Worm (Caenorhabditis elegans) whole organism, L4 larva: ENCODE data around the gene mam-2.

Experiments used
- F10B5.3 ChIP-seq: sonication (generic microtip); optimal IDR thresholded peaks from 2 replicates; lab custom pipeline; 2016; ENCODE audit warnings: mild to moderate bottlenecking, missing genetic modification characterization, missing compliant biosample characterization
- T20F7.1 ChIP-seq: fragments of 200-800 bp; sonication (Bioruptor generic); optimal IDR thresholded peaks from 2 replicates; lab custom pipeline; 2018; ENCODE audit warnings: mild to moderate bottlenecking, missing genetic modification characterization, missing compliant biosample characterization
- T26A8.4 ChIP-seq: fragments of 200-800 bp; sonication (Bioruptor generic); IDR thresholded peaks from 2 replicates; pipeline ENCODE4 v1.3.6; 2022; ENCODE audit warnings: missing genetic modification characterization, missing compliant biosample characterization
- Y5F2A.4 ChIP-seq: fragments of 200-800 bp; sonication (Bioruptor generic); optimal IDR thresholded peaks from 2 replicates; lab custom pipeline; 2018; ENCODE audit warnings: mild to moderate bottlenecking, missing genetic modification characterization, missing compliant biosample characterization
- ZK546.5 ChIP-seq, 2 experiments: sonication (generic microtip); optimal IDR thresholded peaks; 2 replicates each; lab custom pipeline; 2017; ENCODE audit warnings: missing biosample characterization in 2 of 2, missing genetic modification characterization in 2 of 2
- aha-1 ChIP-seq: fragments of 150-350 bp; peaks from one replicate; lab custom pipeline; 2014; ENCODE audit warnings: missing biosample characterization, missing genetic modification characterization
- aly-2 ChIP-seq: sonication (generic microtip); optimal IDR thresholded peaks from 2 replicates; lab custom pipeline; 2018; ENCODE audit warnings: missing biosample characterization, missing genetic modification characterization
- ama-1 ChIP-seq: fragments of 150-350 bp; optimal IDR thresholded peaks from 2 replicates; lab custom pipeline; 2014; ENCODE audit warnings: inconsistent platforms, mixed read lengths
- arid-1 ChIP-seq: fragments of 200-800 bp; sonication (Bioruptor generic); conservative IDR thresholded peaks from 2 replicates; pipeline ENCODE4 v1.3.6; 2022; ENCODE audit warnings: missing genetic modification reagents, missing genetic modification characterization, missing compliant biosample characterization
- ceh-28 ChIP-seq: fragments of 150-350 bp; optimal IDR thresholded peaks from 2 replicates; lab custom pipeline; 2014; ENCODE audit warnings: missing biosample characterization, missing genetic modification reagents, missing genetic modification characterization
- daf-16 ChIP-seq, 3 experiments: sonication (generic microtip); optimal IDR thresholded peaks; 2 replicates each; lab custom pipeline; 2016 to 2017; ENCODE audit warnings: missing genetic modification characterization in 3 of 3, missing genetic modification reagents in 3 of 3, mild to moderate bottlenecking in 2 of 3, missing compliant biosample characterization in 2 of 3, missing biosample characterization in 1 of 3, moderate library complexity in 1 of 3
- dmd-9 ChIP-seq: fragments of 200-800 bp; sonication (Bioruptor generic); IDR thresholded peaks from 2 replicates; pipeline ENCODE4 v1.3.6; 2022; ENCODE audit warnings: missing genetic modification reagents, missing genetic modification characterization, missing compliant biosample characterization
- dpl-1 ChIP-seq: fragments of 150-350 bp; optimal IDR thresholded peaks from 2 replicates; lab custom pipeline; 2014; ENCODE audit warnings: missing biosample characterization, missing genetic modification reagents, missing genetic modification characterization
- dve-1 ChIP-seq: sonication (generic microtip); optimal IDR thresholded peaks from 2 replicates; lab custom pipeline; 2017; ENCODE audit warnings: antibody characterized with exemption, mild to moderate bottlenecking, missing genetic modification characterization, missing compliant biosample characterization; ENCODE audit not compliant: insufficient read depth
- gei-8 ChIP-seq: fragments of 200-800 bp; sonication (Bioruptor generic); optimal IDR thresholded peaks from 2 replicates; lab custom pipeline; 2018; ENCODE audit warnings: mild to moderate bottlenecking, missing genetic modification characterization, missing compliant biosample characterization
- hif-1 ChIP-seq, 2 experiments: sonication (generic microtip); optimal IDR thresholded peaks; 2 replicates each; lab custom pipeline; 2016 to 2017; ENCODE audit warnings: missing compliant biosample characterization in 2 of 2, missing genetic modification characterization in 2 of 2, missing genetic modification reagents in 2 of 2, missing genotype in 2 of 2, mild to moderate bottlenecking in 1 of 2
- hlh-11 ChIP-seq: fragments of 200-800 bp; sonication (Bioruptor generic); optimal IDR thresholded peaks from 2 replicates; lab custom pipeline; 2018; ENCODE audit warnings: mild to moderate bottlenecking, missing genetic modification characterization, missing compliant biosample characterization
- hmg-1.1 ChIP-seq: fragments of 200-800 bp; sonication (Bioruptor generic); IDR thresholded peaks from 2 replicates; pipeline ENCODE4 v1.3.6; 2022; ENCODE audit warnings: missing genetic modification reagents, missing genetic modification characterization, missing compliant biosample characterization
- jun-1 ChIP-seq: fragments of 150-350 bp; optimal IDR thresholded peaks from 2 replicates; lab custom pipeline; 2014; ENCODE audit warnings: missing biosample characterization, missing genetic modification reagents, missing genetic modification characterization
- lin-13 ChIP-seq: fragments of 150-350 bp; optimal IDR thresholded peaks from 2 replicates; lab custom pipeline; 2014; ENCODE audit warnings: missing biosample characterization, missing genetic modification reagents, missing genetic modification characterization
- lin-38 ChIP-seq: fragments of 200-800 bp; sonication (Bioruptor generic); IDR thresholded peaks from 2 replicates; pipeline ENCODE4 v1.3.6; 2022; ENCODE audit warnings: missing genetic modification reagents, missing genetic modification characterization, missing compliant biosample characterization
- lsy-2 ChIP-seq, 2 experiments: fragments of 150-350 bp in 1 of 2; sonication (generic microtip) in 1 of 2; optimal IDR thresholded peaks; 2 replicates each; lab custom pipeline; 2014 to 2017; ENCODE audit warnings: missing biosample characterization in 2 of 2, missing genetic modification characterization in 2 of 2
- madf-5 ChIP-seq, 2 experiments: fragments of 200-800 bp; sonication (Bioruptor generic); IDR thresholded peaks; 2 replicates each; pipeline ENCODE4 v1.3.6; 2022; ENCODE audit warnings: missing compliant biosample characterization in 2 of 2, missing genetic modification characterization in 2 of 2
- madf-9 ChIP-seq: fragments of 200-800 bp; sonication (Bioruptor generic); conservative IDR thresholded peaks from 2 replicates; pipeline ENCODE4 v1.3.6; 2022; ENCODE audit warnings: missing genetic modification reagents, missing genetic modification characterization, missing compliant biosample characterization
- mxl-2 ChIP-seq: fragments of 200-800 bp; sonication (Bioruptor generic); conservative IDR thresholded peaks from 2 replicates; pipeline ENCODE4 v1.3.6; 2022; ENCODE audit warnings: missing genetic modification reagents, missing genetic modification characterization, missing compliant biosample characterization
- nhr-28 ChIP-seq: fragments of 150-350 bp; optimal IDR thresholded peaks from 2 replicates; lab custom pipeline; 2014; ENCODE audit warnings: missing biosample characterization, missing genetic modification characterization
- nhr-41 ChIP-seq: fragments of 200-800 bp; sonication (Bioruptor generic); IDR thresholded peaks from 2 replicates; pipeline ENCODE4 v1.3.6; 2022; ENCODE audit warnings: missing genetic modification reagents, missing genetic modification characterization, missing compliant biosample characterization
- nhr-42 ChIP-seq: fragments of 200-800 bp; sonication (Bioruptor generic); IDR thresholded peaks from 2 replicates; pipeline ENCODE4 v1.3.6; 2022; ENCODE audit warnings: missing genetic modification characterization, missing compliant biosample characterization
- nhr-6 ChIP-seq: fragments of 150-350 bp; optimal IDR thresholded peaks from 2 replicates; lab custom pipeline; 2014; ENCODE audit warnings: missing biosample characterization, missing genetic modification characterization
- nhr-77 ChIP-seq: fragments of 150-350 bp; optimal IDR thresholded peaks from 2 replicates; lab custom pipeline; 2014; ENCODE audit warnings: missing biosample characterization, missing genetic modification characterization
- saeg-2 ChIP-seq: fragments of 200-800 bp; sonication (Bioruptor generic); IDR thresholded peaks from 2 replicates; pipeline ENCODE4 v1.3.6; 2022; ENCODE audit warnings: missing genetic modification reagents, missing genetic modification characterization, missing compliant biosample characterization
- sdz-12 ChIP-seq: fragments of 200-800 bp; sonication (Bioruptor generic); optimal IDR thresholded peaks from 2 replicates; lab custom pipeline; 2018; ENCODE audit warnings: mild to moderate bottlenecking, missing genetic modification characterization, missing compliant biosample characterization
- set-16 ChIP-seq: fragments of 200-800 bp; sonication (Bioruptor generic); IDR thresholded peaks from 2 replicates; pipeline ENCODE4 v1.3.6; 2022; ENCODE audit warnings: missing genetic modification reagents, missing genetic modification characterization, missing compliant biosample characterization
- snpc-1.2 ChIP-seq: fragments of 200-800 bp; sonication (Bioruptor generic); IDR thresholded peaks from 2 replicates; pipeline ENCODE4 v1.3.6; 2022; ENCODE audit warnings: missing genetic modification reagents, missing genetic modification characterization, missing compliant biosample characterization
- snpc-4 ChIP-seq: fragments of 150-350 bp; optimal IDR thresholded peaks from 2 replicates; lab custom pipeline; 2014; ENCODE audit warnings: missing biosample characterization, missing genetic modification characterization
- spr-3 ChIP-seq: fragments of 200-800 bp; sonication (Bioruptor generic); optimal IDR thresholded peaks from 2 replicates; lab custom pipeline; 2018; ENCODE audit warnings: mild to moderate bottlenecking, missing genetic modification characterization, missing compliant biosample characterization
- unc-62 ChIP-seq, 3 experiments: fragments of 150-350 bp in 1 of 3; sonication (generic microtip); optimal IDR thresholded peaks in 2 of 3; peaks in 1 of 3; 1 replicate in 1 of 3; 2 replicates in 2 of 3; lab custom pipeline; 2014 to 2017; ENCODE audit warnings: missing biosample characterization in 3 of 3, missing genetic modification characterization in 3 of 3, missing genetic modification reagents in 3 of 3, missing genotype in 1 of 3
- zfp-3 ChIP-seq: fragments of 200-800 bp; sonication (Bioruptor generic); conservative IDR thresholded peaks from 2 replicates; pipeline ENCODE4 v1.3.6; 2022; ENCODE audit warnings: missing genetic modification reagents, missing genetic modification characterization, missing compliant biosample characterization

mam-2 gene

DNA sequence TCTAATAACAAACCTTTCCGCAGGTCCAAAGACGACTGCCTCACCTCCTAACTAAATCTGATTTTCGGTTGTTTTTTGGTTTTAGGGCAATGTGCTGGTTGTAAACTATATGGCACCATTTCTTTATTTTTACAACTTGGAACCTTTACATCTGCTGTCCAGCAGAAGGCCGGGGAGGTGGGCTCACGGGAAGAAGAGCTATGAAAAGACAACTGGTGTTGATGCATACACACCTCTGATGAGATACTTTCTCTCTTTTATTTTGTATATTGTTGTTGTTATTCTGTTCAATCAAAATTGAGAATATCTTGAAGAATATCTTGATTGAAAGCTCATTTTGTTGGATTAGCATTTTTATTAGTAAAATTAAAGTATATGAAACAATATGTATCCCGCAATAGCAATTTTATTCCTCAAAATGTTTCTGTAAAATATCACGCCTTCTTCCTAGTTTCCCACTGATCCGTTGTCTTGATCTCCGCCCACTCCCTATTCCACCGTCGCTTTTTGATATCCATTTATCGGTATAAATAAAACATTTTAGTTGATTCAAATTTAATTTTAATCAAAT, 5.3 kb upstream of the mam-2 start, which contains the start of gene dhp-2:
Gene dhp-2 (plus strand): TSS at position 521 of the 571 bp plus-strand sequence.
- TF ChIP-seq ZK546.5 (tag; optimal IDR thresholded peaks at IDR 0.05; lab: Kevin White, UChicago) (no peak), daf-16 (GFP tag; optimal IDR thresholded peaks at IDR 0.05; lab: Kevin White, UChicago) (peak in 1 of 2 experiments; percentile 56), daf-16 (tag; optimal IDR thresholded peaks at IDR 0.05; lab: Kevin White, UChicago) (no peak), madf-9 (no peak), aly-2 (tag; lab: Kevin White, UChicago) (no peak)

DNA sequence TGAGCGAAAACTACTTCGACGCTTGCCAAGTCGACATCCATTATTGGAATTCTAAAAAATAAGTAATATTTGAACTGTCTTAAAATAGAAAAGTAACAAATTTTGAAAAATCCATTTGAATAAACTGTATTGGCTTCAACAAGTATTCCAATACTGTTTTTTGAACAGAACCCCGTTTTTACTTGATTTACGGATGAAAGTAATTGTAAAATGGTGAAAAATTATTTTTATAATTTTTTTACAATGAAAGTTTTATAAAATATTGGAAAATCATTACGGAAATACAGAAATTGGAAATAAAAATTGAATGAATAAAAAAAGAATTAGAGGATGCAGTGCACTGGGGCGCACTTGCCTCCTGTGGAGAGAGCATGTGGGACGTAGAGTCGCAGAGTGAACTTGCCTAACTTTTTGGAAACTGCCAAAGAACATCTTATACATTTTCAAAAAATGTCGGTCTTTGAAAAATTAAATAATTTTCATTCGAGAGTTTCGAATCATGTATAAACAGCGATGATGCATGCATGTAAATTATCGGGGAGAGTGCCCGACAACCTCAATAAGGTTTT, 685 bp upstream of the mam-2 start, which contains the start of gene rrp-1:
Gene rrp-1 (minus strand): TSS at position 51 of the 569 bp plus-strand sequence.
- TF ChIP-seq lsy-2 (tag; optimal IDR thresholded peaks at IDR 0.05; lab: Kevin White, UChicago): no peak
- peak; percentile 79 for TF ChIP-seq lin-38 (GFP tag; lab: Robert Waterston, UW)

DNA sequence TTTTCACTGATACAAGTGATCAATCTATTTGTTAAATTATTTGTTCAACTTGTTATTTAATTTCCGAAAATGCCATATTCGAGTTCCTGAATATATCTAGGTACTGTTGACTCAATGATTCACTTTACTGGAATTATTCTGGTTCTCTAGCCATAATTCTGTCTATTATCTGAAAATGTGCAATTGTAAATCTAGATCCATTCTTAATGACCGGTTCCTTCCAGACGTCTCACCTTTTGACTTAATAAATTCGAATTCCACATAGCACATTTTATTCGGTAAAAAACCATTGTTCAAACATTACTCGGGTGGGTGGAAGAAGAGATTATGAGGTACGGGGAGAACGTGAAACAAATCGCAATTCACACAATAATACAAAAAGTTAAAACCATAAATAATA, 6.4 kb downstream of the mam-2 start:
- TF ChIP-seq dpl-1 (GFP tag; lab: Kevin White, UChicago) (no peak), sdz-12 (GFP tag; lab: Kevin White, UChicago) (no peak), T26A8.4 (0 out of 2 replicates have a peak, but pooled peaks have one; percentile 9), F10B5.3 (tag; lab: Kevin White, UChicago) (no peak), hmg-1.1 (no peak), aha-1 (peak; percentile 55), jun-1 (no peak), mxl-2 (GFP tag; lab: Robert Waterston, UW) (no peak), daf-16 (GFP tag; optimal IDR thresholded peaks at IDR 0.05; lab: Kevin White, UChicago) (no peak), daf-16 (tag; optimal IDR thresholded peaks at IDR 0.05; lab: Kevin White, UChicago) (no peak), ceh-28 (no peak), hlh-11 (no peak), gei-8 (GFP tag; lab: Kevin White, UChicago) (peak; percentile 7), zfp-3 (GFP tag; lab: Robert Waterston, UW) (0 out of 2 replicates have a peak, but pooled peaks have one; percentile 19), spr-3 (GFP tag; lab: Kevin White, UChicago) (no peak), hif-1 (tag; optimal IDR thresholded peaks at IDR 0.05; lab: Kevin White, UChicago) (no peak), ama-1 (lab: Kevin White, UChicago) (peak; percentile 40), lin-38 (GFP tag; lab: Robert Waterston, UW) (peak; percentile 36; the same call in 1 of the 2 replicates)

ce11 chrIV:9993403-9994132, 10.6 kb downstream of the mam-2 start:
- TF ChIP-seq dmd-9 (GFP tag; lab: Robert Waterston, UW) (no peak), nhr-77 (tag; lab: Kevin White, UChicago) (no peak), hmg-1.1 (no peak), zfp-3 (GFP tag; lab: Robert Waterston, UW) (no peak), T20F7.1 (GFP tag; lab: Kevin White, UChicago) (peak; percentile 31), set-16 (no peak), snpc-1.2 (GFP tag; lab: Robert Waterston, UW) (0 out of 2 replicates have a peak, but pooled peaks have one; percentile 28), lin-13 (GFP tag; lab: Kevin White, UChicago) (peak; percentile 22), saeg-2 (GFP tag; lab: Robert Waterston, UW) (0 out of 2 replicates have a peak, but pooled peaks have one; percentile 5), unc-62 (GFP tag; optimal IDR thresholded peaks at IDR 0.05 in 1 of 2; lab: Kevin White, UChicago) (peak in 1 of 2 experiments; percentile 6), unc-62 (tag; optimal IDR thresholded peaks at IDR 0.05; lab: Kevin White, UChicago) (no peak), nhr-42 (GFP tag; lab: Robert Waterston, UW) (no peak), aha-1 (peak; percentile 88), hlh-11 (peak; percentile 26), arid-1 (no peak), lin-38 (GFP tag; lab: Robert Waterston, UW) (peak; percentile 36), snpc-4 (tag; lab: Kevin White, UChicago) (no peak), daf-16 (GFP tag; optimal IDR thresholded peaks at IDR 0.05; lab: Kevin White, UChicago) (no peak), daf-16 (tag; optimal IDR thresholded peaks at IDR 0.05; lab: Kevin White, UChicago) (peak; percentile 55), nhr-41 (0 out of 2 replicates have a peak, but pooled peaks have one; percentile 6), dve-1 (peak; percentile 13), madf-5 (GFP tag; IDR thresholded peaks at IDR 0.05; lab: Robert Waterston, UW) (no peak), nhr-28 (tag; lab: Kevin White, UChicago) (peak; percentile 67), nhr-6 (tag; lab: Kevin White, UChicago) (peak; percentile 35), Y5F2A.4 (GFP tag; lab: Kevin White, UChicago) (no peak)
